Fruit fly (Drosophila melanogaster) whole organism, embryonic: ENCODE results near the gene CG12880.

Experiments used
- CG10565 ChIP-seq: fragments of 200-800 bp; sonication (Bioruptor generic); optimal IDR thresholded peaks from 3 replicates; lab custom pipeline; 2016; ENCODE audit warnings: missing biosample characterization, mild to moderate bottlenecking, missing genetic modification characterization
- CG12769 ChIP-seq: fragments of 200-800 bp; sonication (Bioruptor generic); optimal IDR thresholded peaks from 2 replicates; lab custom pipeline; 2019; ENCODE audit warnings: missing biosample characterization, mild to moderate bottlenecking, missing genetic modification characterization, moderate library complexity
- CG13287 ChIP-seq: fragments of 200-800 bp; sonication (Bioruptor generic); IDR thresholded peaks from 2 replicates; pipeline ENCODE4 v1.3.6; 2022; ENCODE audit warnings: missing biosample characterization, missing genetic modification characterization; ENCODE audit not compliant: partially characterized antibody
- CG14014 ChIP-seq: fragments of 200-800 bp; sonication (Bioruptor generic); IDR thresholded peaks from 2 replicates; pipeline ENCODE4 v1.3.6; 2022; ENCODE audit warnings: missing biosample characterization, missing genetic modification characterization
- CG14441 ChIP-seq: fragments of 200-800 bp; sonication (Bioruptor generic); IDR thresholded peaks from 2 replicates; pipeline ENCODE4 v1.3.6; 2022; ENCODE audit warnings: missing biosample characterization, missing genetic modification characterization
- CG15073 ChIP-seq: fragments of 200-800 bp; sonication (Bioruptor generic); optimal IDR thresholded peaks from 2 replicates; lab custom pipeline; 2016; ENCODE audit warnings: missing biosample characterization, missing genetic modification characterization
- CG15514 ChIP-seq: fragments of 200-800 bp; sonication (Bioruptor generic); optimal IDR thresholded peaks from 3 replicates; lab custom pipeline; 2017; ENCODE audit warnings: missing biosample characterization, missing genetic modification characterization, mild to moderate bottlenecking, moderate library complexity, missing genetic modification reagents
- CG17568 ChIP-seq: fragments of 200-800 bp; sonication (Bioruptor generic); optimal IDR thresholded peaks from 2 replicates; lab custom pipeline; 2018; ENCODE audit warnings: missing biosample characterization, mild to moderate bottlenecking, missing genetic modification characterization, moderate library complexity
- CG1792 ChIP-seq: fragments of 200-800 bp; sonication (Bioruptor generic); optimal IDR thresholded peaks from 2 replicates; lab custom pipeline; 2016; ENCODE audit warnings: missing biosample characterization, missing genetic modification characterization
- CG2120 ChIP-seq: fragments of 200-800 bp; sonication (Bioruptor generic); optimal IDR thresholded peaks from 3 replicates; lab custom pipeline; 2016; ENCODE audit warnings: missing biosample characterization, missing genetic modification characterization
- CG30403 ChIP-seq: fragments of 200-800 bp; sonication (Bioruptor generic); optimal IDR thresholded peaks from 3 replicates; lab custom pipeline; 2016; ENCODE audit warnings: missing biosample characterization, missing genetic modification characterization
- CG33213 ChIP-seq: fragments of 200-800 bp; sonication (Bioruptor generic); optimal IDR thresholded peaks from 3 replicates; lab custom pipeline; 2016; ENCODE audit warnings: missing biosample characterization, missing genetic modification characterization
- CG34422 ChIP-seq: fragments of 200-800 bp; sonication (Bioruptor generic); IDR thresholded peaks from 3 replicates; pipeline ENCODE4 v1.3.6; 2022; ENCODE audit warnings: missing biosample characterization, missing genetic modification characterization
- CG42726 ChIP-seq: fragments of 200-800 bp; sonication (Bioruptor generic); IDR thresholded peaks from 2 replicates; pipeline ENCODE4 v1.3.6; 2022; ENCODE audit warnings: missing biosample characterization, missing genetic modification characterization; ENCODE audit not compliant: partially characterized antibody
- CG7963 ChIP-seq: fragments of 200-800 bp; sonication (Bioruptor generic); IDR thresholded peaks from 3 replicates; pipeline ENCODE4 v1.3.6; 2022; ENCODE audit warnings: missing biosample characterization, missing genetic modification characterization; ENCODE audit not compliant: partially characterized antibody
- CG8388 ChIP-seq: fragments of 200-800 bp; sonication (Bioruptor generic); optimal IDR thresholded peaks from 2 replicates; lab custom pipeline; 2019; ENCODE audit warnings: missing biosample characterization, mild to moderate bottlenecking, missing genetic modification characterization, moderate library complexity
- Camta ChIP-seq: fragments of 200-800 bp; sonication (Bioruptor generic); optimal IDR thresholded peaks from 2 replicates; lab custom pipeline; 2016; ENCODE audit warnings: missing biosample characterization, missing genetic modification characterization
- CkIIα-i1 ChIP-seq: fragments of 200-800 bp; sonication (Bioruptor generic); IDR thresholded peaks from 2 replicates; pipeline ENCODE4 v1.3.6; 2022; ENCODE audit warnings: missing biosample characterization, missing genetic modification characterization
- Dfd ChIP-seq, 2 experiments: fragments of >200 bp; optimal IDR thresholded peaks; 2 replicates each; lab custom pipeline; 2017; ENCODE audit warnings: missing biosample characterization in 2 of 2, missing genetic modification characterization in 2 of 2
- Dp ChIP-seq: fragments of 200-800 bp; sonication (Bioruptor generic); optimal IDR thresholded peaks from 2 replicates; lab custom pipeline; 2018; ENCODE audit warnings: missing biosample characterization, mild to moderate bottlenecking, missing genetic modification characterization, moderate library complexity
- Fer1 ChIP-seq: fragments of 200-800 bp; sonication (Bioruptor generic); optimal IDR thresholded peaks from 2 replicates; lab custom pipeline; 2017; ENCODE audit warnings: missing biosample characterization, mild to moderate bottlenecking, missing genetic modification characterization
- Gug ChIP-seq: fragments of 200-800 bp; sonication (Bioruptor generic); IDR thresholded peaks from 4 replicates; pipeline ENCODE4 v1.3.6; 2022; ENCODE audit warnings: missing biosample characterization, missing genetic modification characterization
- HLH54F ChIP-seq: fragments of 200-800 bp; sonication (Bioruptor generic); optimal IDR thresholded peaks from 3 replicates; lab custom pipeline; 2016; ENCODE audit warnings: missing biosample characterization, missing genetic modification characterization
- Hey ChIP-seq: fragments of 200-800 bp; sonication (Bioruptor generic); optimal IDR thresholded peaks from 3 replicates; lab custom pipeline; 2018; ENCODE audit warnings: missing biosample characterization, mild to moderate bottlenecking, missing genetic modification characterization
- Hr39 ChIP-seq: fragments of >200 bp; optimal IDR thresholded peaks from 2 replicates; lab custom pipeline; 2017
- Hr51 ChIP-seq, 2 experiments: fragments of 200-800 bp; sonication (Bioruptor generic); optimal IDR thresholded peaks; 2 replicates in 1 of 2; 3 replicates in 1 of 2; lab custom pipeline; 2016 to 2018; ENCODE audit warnings: missing biosample characterization in 2 of 2, missing genetic modification characterization in 2 of 2, mild to moderate bottlenecking in 1 of 2, moderate library complexity in 1 of 2
- Kr ChIP-seq: fragments of 200-800 bp; sonication (Bioruptor generic); optimal IDR thresholded peaks from 2 replicates; lab custom pipeline; 2017; ENCODE audit warnings: missing biosample characterization, mild to moderate bottlenecking, missing genetic modification characterization
- Lhr ChIP-seq: fragments of 200-800 bp; sonication (Bioruptor generic); optimal IDR thresholded peaks from 3 replicates; lab custom pipeline; 2017; ENCODE audit warnings: mild to moderate bottlenecking, missing biosample characterization, missing genetic modification reagents, missing genetic modification characterization
- NC2α ChIP-seq: fragments of 200-800 bp; sonication (Bioruptor generic); optimal IDR thresholded peaks from 2 replicates; lab custom pipeline; 2016; ENCODE audit warnings: missing biosample characterization, missing genetic modification characterization
- Nf-YA ChIP-seq: fragments of 200-800 bp; sonication (Bioruptor generic); IDR thresholded peaks from 2 replicates; pipeline ENCODE4 v1.3.6; 2022; ENCODE audit warnings: missing biosample characterization, missing genetic modification characterization
- NfI ChIP-seq: fragments of 200-800 bp; sonication (Bioruptor generic); optimal IDR thresholded peaks from 3 replicates; lab custom pipeline; 2018; ENCODE audit warnings: missing biosample characterization, mild to moderate bottlenecking, missing genetic modification characterization, moderate library complexity
- Oaz ChIP-seq: fragments of 200-800 bp; sonication (Bioruptor generic); IDR thresholded peaks from 2 replicates; pipeline ENCODE4 v1.3.6; 2022; ENCODE audit warnings: missing biosample characterization, missing genetic modification characterization
- Oli ChIP-seq: fragments of 200-800 bp; sonication (Bioruptor generic); optimal IDR thresholded peaks from 2 replicates; lab custom pipeline; 2018; ENCODE audit warnings: missing biosample characterization, mild to moderate bottlenecking, missing genetic modification characterization, moderate library complexity
- Vsx1 ChIP-seq: fragments of 200-800 bp; sonication (Bioruptor generic); optimal IDR thresholded peaks from 2 replicates; lab custom pipeline; 2017; ENCODE audit warnings: missing biosample characterization, mild to moderate bottlenecking, missing genetic modification characterization, missing genetic modification reagents
- ab ChIP-seq: fragments of 200-800 bp; sonication (Bioruptor generic); optimal IDR thresholded peaks from 2 replicates; lab custom pipeline; 2016; ENCODE audit warnings: missing biosample characterization, missing genetic modification characterization
- ara ChIP-seq: fragments of 200-800 bp; sonication (Bioruptor generic); IDR thresholded peaks from 2 replicates; pipeline ENCODE4 v1.3.6; 2022; ENCODE audit warnings: missing biosample characterization, missing genetic modification characterization
- bcd ChIP-seq: fragments of 200-800 bp; sonication (Bioruptor generic); optimal IDR thresholded peaks from 2 replicates; lab custom pipeline; 2017; ENCODE audit warnings: missing biosample characterization, mild to moderate bottlenecking, missing genetic modification characterization
- bowl ChIP-seq: fragments of 200-800 bp; sonication (Bioruptor generic); IDR thresholded peaks from 2 replicates; pipeline ENCODE4 v1.3.6; 2022; ENCODE audit warnings: missing biosample characterization, missing genetic modification characterization
- chinmo ChIP-seq: fragments of 200-800 bp; sonication (Bioruptor generic); IDR thresholded peaks from 4 replicates; pipeline ENCODE4 v1.3.6; 2022; ENCODE audit warnings: missing biosample characterization, missing genetic modification characterization; ENCODE audit not compliant: partially characterized antibody
- inv ChIP-seq: fragments of 200-800 bp; sonication (Bioruptor generic); IDR thresholded peaks from 2 replicates; pipeline ENCODE4 v1.3.6; 2022; ENCODE audit warnings: missing biosample characterization, missing genetic modification characterization; ENCODE audit not compliant: partially characterized antibody
- ken ChIP-seq: fragments of 200-800 bp; sonication (Bioruptor generic); IDR thresholded peaks from 3 replicates; pipeline ENCODE4 v1.3.6; 2022; ENCODE audit warnings: missing biosample characterization, missing genetic modification characterization
- lilli ChIP-seq: fragments of 200-800 bp; sonication (Bioruptor generic); optimal IDR thresholded peaks from 3 replicates; lab custom pipeline; 2016; ENCODE audit warnings: missing biosample characterization, missing genetic modification characterization
- nmo ChIP-seq: fragments of 200-800 bp; sonication (Bioruptor generic); optimal IDR thresholded peaks from 2 replicates; lab custom pipeline; 2018; ENCODE audit warnings: missing biosample characterization, mild to moderate bottlenecking, missing genetic modification characterization, moderate library complexity
- nom ChIP-seq: fragments of 200-800 bp; sonication (Bioruptor generic); optimal IDR thresholded peaks from 2 replicates; lab custom pipeline; 2017; ENCODE audit warnings: missing biosample characterization, missing genetic modification characterization, mild to moderate bottlenecking, moderate library complexity, missing genetic modification reagents
- pb ChIP-seq: fragments of 200-800 bp; sonication (Bioruptor generic); optimal IDR thresholded peaks from 3 replicates; lab custom pipeline; 2016; ENCODE audit warnings: missing biosample characterization, missing genetic modification characterization
- peb ChIP-seq: fragments of 200-800 bp; sonication (Bioruptor generic); IDR thresholded peaks from 2 replicates; pipeline ENCODE4 v1.3.6; 2022; ENCODE audit warnings: missing biosample characterization, missing genetic modification characterization
- pita ChIP-seq: fragments of 200-800 bp; sonication (Bioruptor generic); optimal IDR thresholded peaks from 2 replicates; lab custom pipeline; 2017; ENCODE audit warnings: missing biosample characterization, mild to moderate bottlenecking, missing genetic modification characterization
- pnt ChIP-seq: fragments of 200-800 bp; sonication (Bioruptor generic); optimal IDR thresholded peaks from 3 replicates; lab custom pipeline; 2016; ENCODE audit warnings: missing biosample characterization, missing genetic modification characterization
- pum ChIP-seq: fragments of 200-800 bp; sonication (Bioruptor generic); optimal IDR thresholded peaks from 2 replicates; lab custom pipeline; 2016; ENCODE audit warnings: missing biosample characterization, missing genetic modification characterization
- sens-2 ChIP-seq: fragments of 200-800 bp; sonication (Bioruptor generic); IDR thresholded peaks from 2 replicates; pipeline ENCODE4 v1.3.6; 2022; ENCODE audit warnings: missing biosample characterization, missing genetic modification characterization
- tio ChIP-seq: fragments of 200-800 bp; sonication (Bioruptor generic); optimal IDR thresholded peaks from 2 replicates; lab custom pipeline; 2017; ENCODE audit warnings: missing biosample characterization, missing genetic modification characterization, inconsistent platforms

CG12880 gene

DNA sequence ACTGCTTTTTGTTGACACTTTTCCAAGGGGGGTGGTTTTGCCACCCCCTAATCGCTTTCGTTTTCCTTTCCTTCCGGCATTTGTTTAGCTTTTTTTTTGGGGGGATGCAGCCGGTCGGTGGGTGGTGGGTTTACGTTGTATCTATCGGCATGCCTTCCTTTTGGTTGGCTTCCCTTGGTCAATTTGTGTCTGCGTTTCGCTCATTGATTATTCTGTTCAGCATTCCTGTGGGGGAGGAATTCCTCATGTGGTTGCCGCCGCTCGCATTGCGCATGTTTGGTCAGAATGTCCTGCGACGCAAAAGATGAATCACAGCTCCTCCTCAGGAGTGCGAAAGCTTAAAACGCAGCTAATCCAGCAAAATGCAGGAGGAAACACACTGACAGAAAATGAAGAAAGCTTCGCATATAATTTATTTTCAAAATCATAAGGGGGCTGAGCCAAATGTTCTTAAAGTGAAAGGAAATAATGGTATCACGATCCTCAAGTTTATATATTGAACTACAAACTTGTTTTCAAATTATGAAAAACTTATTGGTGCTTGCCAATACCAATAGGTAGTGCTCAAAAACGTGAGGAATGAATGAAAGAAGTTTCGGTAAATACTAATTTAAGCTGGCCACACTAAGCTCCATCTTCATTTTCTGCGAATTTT, 33.5 kb upstream of the CG12880 start, which contains the start of gene RpS10a (continued):
- TF ChIP-seq CG10565 (GFP tag; lab: Kevin White, UChicago) (no peak), Kr (no peak), inv (GFP tag; lab: Robert Waterston, UW) (no peak), CG42726 (GFP tag; lab: Robert Waterston, UW) (peak; percentile 43; the same call in 1 of the 2 replicates), CG34422 (no peak), CG33213 (GFP tag; lab: Kevin White, UChicago) (no peak), CG12769 (no peak), sens-2 (GFP tag; lab: Robert Waterston, UW) (no peak), CG15514 (GFP tag; lab: Kevin White, UChicago) (peak; percentile 17), tio (GFP tag; lab: Kevin White, UChicago) (no peak), Hey (tag; lab: Kevin White, UChicago) (no peak), ab (GFP tag; lab: Kevin White, UChicago) (no peak), lilli (GFP tag; lab: Kevin White, UChicago) (no peak), peb (GFP tag; lab: Robert Waterston, UW) (no peak), pum (GFP tag; lab: Kevin White, UChicago) (no peak), CG8388 (GFP tag; lab: Kevin White, UChicago) (no peak), Nf-YA (GFP tag; lab: Robert Waterston, UW) (no peak), bcd (no peak), pnt (GFP tag; lab: Kevin White, UChicago) (no peak), ara (GFP tag; lab: Robert Waterston, UW) (no peak), CG14014 (no peak), CG1792 (GFP tag; lab: Kevin White, UChicago) (no peak), pita (GFP tag; lab: Kevin White, UChicago) (no peak), Gug (GFP tag; lab: Robert Waterston, UW) (no peak), bowl (no peak), Dfd (GFP tag; optimal IDR thresholded peaks at IDR 0.05; lab: Kevin White, UChicago) (no peak), Hr39 (lab: Kevin White, UChicago) (no peak), HLH54F (GFP tag; lab: Kevin White, UChicago) (no peak), pb (GFP tag; lab: Kevin White, UChicago) (no peak), Fer1 (GFP tag; lab: Kevin White, UChicago) (no peak), NC2α (no peak), Oaz (GFP tag; lab: Robert Waterston, UW) (no peak), Lhr (GFP tag; lab: Kevin White, UChicago) (no peak), CkIIα-i1 (GFP tag; lab: Robert Waterston, UW) (no peak), CG2120 (GFP tag; lab: Kevin White, UChicago) (peak; percentile 27), chinmo (GFP tag; lab: Robert Waterston, UW) (peak; percentile 79; the same call in 1 of the 4 replicates), nmo (GFP tag; lab: Kevin White, UChicago) (peak; percentile 8), CG14441 (no peak), Dp (GFP tag; lab: Kevin White, UChicago) (no peak), CG15073 (GFP tag; lab: Kevin White, UChicago) (no peak), CG17568 (GFP tag; lab: Kevin White, UChicago) (no peak), Camta (GFP tag; lab: Kevin White, UChicago) (no peak), CG30403 (GFP tag; lab: Kevin White, UChicago) (no peak), Oli (tag; lab: Kevin White, UChicago) (no peak), CG7963 (GFP tag; lab: Robert Waterston, UW) (no peak), ken (no peak), Vsx1 (GFP tag; lab: Kevin White, UChicago) (no peak), nom (GFP tag; lab: Kevin White, UChicago) (no peak), NfI (GFP tag; lab: Kevin White, UChicago) (no peak), Hr51 (GFP tag; optimal IDR thresholded peaks at IDR 0.05; lab: Kevin White, UChicago) (no peak), CG13287 (no peak)
